Worm (Caenorhabditis elegans): ENCODE measurements around the gene nhr-281.

ce11 chrX:14140040-14140439 lies 26.8 kb upstream of the nhr-281 start, which contains the start of gene nkat-1:
- TF ChIP-seq lin-39 (tag; optimal IDR thresholded peaks at IDR 0.05) = no peak
- no peak for TF ChIP-seq ZK546.5 (tag; optimal IDR thresholded peaks at IDR 0.05)
- TF ChIP-seq unc-62 (GFP tag; optimal IDR thresholded peaks at IDR 0.05) = no peak
- TF ChIP-seq sea-2 (GFP tag; optimal IDR thresholded peaks at IDR 0.05) = no peak

Data from whole organism, L3 larva.